Worm (Caenorhabditis elegans) whole organism, mixed stage, embryonic: ENCODE results near the gene Y66A7A.9.

ENCODE experiments used
- ces-1 ChIP-seq: fragments of 150-350 bp; optimal IDR thresholded peaks from 2 replicates; lab custom pipeline; 2014; ENCODE audit warnings: missing biosample characterization, missing genetic modification reagents, missing genetic modification characterization
- flh-1 ChIP-seq: fragments of 200-800 bp; sonication (Bioruptor generic); optimal IDR thresholded peaks from 2 replicates; lab custom pipeline; 2018; ENCODE audit warnings: mild to moderate bottlenecking, missing genetic modification characterization, moderate library complexity, missing compliant biosample characterization
- lin-32 ChIP-seq: fragments of 200-800 bp; sonication (Bioruptor generic); optimal IDR thresholded peaks from 2 replicates; lab custom pipeline; 2018; ENCODE audit warnings: mild to moderate bottlenecking, missing genetic modification characterization, missing compliant biosample characterization
- mep-1 ChIP-seq: fragments of 150-350 bp; optimal IDR thresholded peaks from 2 replicates; lab custom pipeline; 2017; ENCODE audit warnings: missing biosample characterization, missing genetic modification reagents, missing genetic modification characterization, inconsistent platforms
- nhr-237 ChIP-seq: fragments of 150-350 bp; optimal IDR thresholded peaks from 2 replicates; lab custom pipeline; 2014; ENCODE audit warnings: missing biosample characterization, missing genetic modification characterization
- sptf-1 ChIP-seq: sonication (generic microtip); optimal IDR thresholded peaks from 2 replicates; lab custom pipeline; 2017; ENCODE audit warnings: mild to moderate bottlenecking, missing genetic modification characterization, moderate library complexity, missing compliant biosample characterization
- ztf-11 ChIP-seq: fragments of 150-350 bp; optimal IDR thresholded peaks from 2 replicates; lab custom pipeline; 2014; ENCODE audit warnings: missing biosample characterization, missing genetic modification characterization

DNA sequence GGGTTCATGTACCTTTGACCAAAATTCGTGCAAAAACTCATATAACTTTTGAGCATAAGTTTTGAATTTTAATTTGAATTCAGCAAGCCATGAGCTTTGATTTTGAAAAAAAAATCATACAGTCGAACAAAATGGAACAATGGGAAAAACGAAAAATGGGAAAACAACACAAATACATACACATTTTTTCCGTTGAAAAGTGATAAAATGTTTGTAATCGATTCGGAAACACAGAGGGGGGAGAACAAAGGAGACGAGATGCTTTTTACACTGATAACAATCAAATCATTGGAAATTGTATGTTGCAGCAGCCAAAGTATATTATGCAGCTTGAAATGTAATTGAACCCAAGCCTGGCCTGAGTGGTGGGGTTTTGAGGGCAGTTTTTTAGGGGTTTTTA, 18.8 kb upstream of the Y66A7A.9 start:
- TF ChIP-seq nhr-237 (tag; lab: Kevin White, UChicago) = no peak
- no peak for TF ChIP-seq ztf-11 (tag; lab: Kevin White, UChicago)
- TF ChIP-seq mep-1 (tag; lab: Kevin White, UChicago) = no peak
- no peak for TF ChIP-seq flh-1
- no peak for TF ChIP-seq sptf-1
- no peak for TF ChIP-seq ces-1
- no peak for TF ChIP-seq lin-32 (GFP tag; lab: Kevin White, UChicago)
